Worm (Caenorhabditis elegans) whole organism, L4 larva: Measurements from ENCODE around the gene srh-27.

ENCODE experiments used
- D1046.2 ChIP-seq: fragments of 200-800 bp; sonication (Bioruptor generic); IDR thresholded peaks from 2 replicates; pipeline ENCODE4 v1.3.6; 2022; ENCODE audit warnings: missing genetic modification characterization, missing compliant biosample characterization
- F49E8.2 ChIP-seq: sonication (generic microtip); optimal IDR thresholded peaks from 2 replicates; lab custom pipeline; 2016; ENCODE audit warnings: missing compliant biosample characterization, mild to moderate bottlenecking, missing genetic modification characterization, borderline replicate concordance
- Y105C5A.15 ChIP-seq: fragments of 200-800 bp; sonication (Bioruptor generic); IDR thresholded peaks from 2 replicates; pipeline ENCODE4 v1.3.6; 2022; ENCODE audit warnings: missing genetic modification characterization, missing compliant biosample characterization
- Y48G9A.11 ChIP-seq: fragments of 200-800 bp; sonication (Bioruptor generic); IDR thresholded peaks from 2 replicates; pipeline ENCODE4 v1.3.6; 2022; ENCODE audit warnings: missing genetic modification reagents, missing genetic modification characterization, missing compliant biosample characterization
- Y5F2A.4 ChIP-seq: fragments of 200-800 bp; sonication (Bioruptor generic); optimal IDR thresholded peaks from 2 replicates; lab custom pipeline; 2018; ENCODE audit warnings: mild to moderate bottlenecking, missing genetic modification characterization, missing compliant biosample characterization
- ZK337.2 ChIP-seq: fragments of 200-800 bp; sonication (Bioruptor generic); IDR thresholded peaks from 2 replicates; pipeline ENCODE4 v1.3.6; 2022; ENCODE audit warnings: missing genetic modification reagents, missing genetic modification characterization, missing compliant biosample characterization
- aha-1 ChIP-seq: fragments of 150-350 bp; peaks from one replicate; lab custom pipeline; 2014; ENCODE audit warnings: missing biosample characterization, missing genetic modification characterization
- aly-2 ChIP-seq: sonication (generic microtip); optimal IDR thresholded peaks from 2 replicates; lab custom pipeline; 2018; ENCODE audit warnings: missing biosample characterization, missing genetic modification characterization
- arid-1 ChIP-seq: fragments of 200-800 bp; sonication (Bioruptor generic); conservative IDR thresholded peaks from 2 replicates; pipeline ENCODE4 v1.3.6; 2022; ENCODE audit warnings: missing genetic modification reagents, missing genetic modification characterization, missing compliant biosample characterization
- attf-4 ChIP-seq: sonication (generic microtip); optimal IDR thresholded peaks from 3 replicates; lab custom pipeline; 2017; ENCODE audit warnings: missing biosample characterization, missing genetic modification characterization
- ceh-20 ChIP-seq: fragments of 200-800 bp; sonication (Bioruptor generic); IDR thresholded peaks from 2 replicates; pipeline ENCODE4 v1.3.6; 2022; ENCODE audit warnings: missing genetic modification reagents, missing genetic modification characterization, missing compliant biosample characterization
- ceh-28 ChIP-seq: fragments of 150-350 bp; optimal IDR thresholded peaks from 2 replicates; lab custom pipeline; 2014; ENCODE audit warnings: missing biosample characterization, missing genetic modification reagents, missing genetic modification characterization
- ceh-82 ChIP-seq: sonication (generic microtip); optimal IDR thresholded peaks from 2 replicates; lab custom pipeline; 2017; ENCODE audit warnings: missing biosample characterization, missing genetic modification characterization
- ces-1 ChIP-seq: fragments of 150-350 bp; sonication (generic microtip); optimal IDR thresholded peaks from 4 replicates; lab custom pipeline; 2014; ENCODE audit warnings: missing biosample characterization, missing genetic modification reagents, missing genetic modification characterization
- cey-2 ChIP-seq: sonication (generic microtip); optimal IDR thresholded peaks from 3 replicates; lab custom pipeline; 2017; ENCODE audit warnings: missing genetic modification characterization, mild to moderate bottlenecking, missing compliant biosample characterization, antibody characterized with exemption, borderline replicate concordance; ENCODE audit not compliant: insufficient read depth
- dpl-1 ChIP-seq: fragments of 150-350 bp; optimal IDR thresholded peaks from 2 replicates; lab custom pipeline; 2014; ENCODE audit warnings: missing biosample characterization, missing genetic modification reagents, missing genetic modification characterization
- egl-27 ChIP-seq: sonication (generic microtip); optimal IDR thresholded peaks from 3 replicates; lab custom pipeline; 2017; ENCODE audit warnings: missing biosample characterization, missing genetic modification reagents, missing genetic modification characterization
- egl-43 ChIP-seq: fragments of 200-800 bp; sonication (Bioruptor generic); IDR thresholded peaks from 2 replicates; pipeline ENCODE4 v1.3.6; 2022; ENCODE audit warnings: missing genetic modification reagents, missing genetic modification characterization, missing compliant biosample characterization
- fkh-10 ChIP-seq: fragments of 150-350 bp; optimal IDR thresholded peaks from 2 replicates; lab custom pipeline; 2014; ENCODE audit warnings: missing biosample characterization, missing genetic modification reagents, missing genetic modification characterization
- hlh-30 ChIP-seq: sonication (generic microtip); optimal IDR thresholded peaks from 2 replicates; lab custom pipeline; 2017; ENCODE audit warnings: antibody characterized with exemption, mild to moderate bottlenecking, missing genetic modification characterization, missing compliant biosample characterization; ENCODE audit not compliant: insufficient read depth
- jun-1 ChIP-seq: fragments of 150-350 bp; optimal IDR thresholded peaks from 2 replicates; lab custom pipeline; 2014; ENCODE audit warnings: missing biosample characterization, missing genetic modification reagents, missing genetic modification characterization
- lim-7 ChIP-seq: fragments of 200-800 bp; sonication (Bioruptor generic); IDR thresholded peaks from 2 replicates; pipeline ENCODE4 v1.3.6; 2022; ENCODE audit warnings: missing genetic modification characterization, missing compliant biosample characterization
- lin-1 ChIP-seq: fragments of 200-800 bp; sonication (Bioruptor generic); IDR thresholded peaks from 2 replicates; pipeline ENCODE4 v1.3.6; 2022; ENCODE audit warnings: missing genetic modification reagents, missing genetic modification characterization, missing compliant biosample characterization
- lin-13 ChIP-seq: fragments of 150-350 bp; optimal IDR thresholded peaks from 2 replicates; lab custom pipeline; 2014; ENCODE audit warnings: missing biosample characterization, missing genetic modification reagents, missing genetic modification characterization
- lin-29 ChIP-seq: fragments of 200-800 bp; sonication (Bioruptor generic); IDR thresholded peaks from 2 replicates; pipeline ENCODE4 v1.3.6; 2022; ENCODE audit warnings: missing genetic modification reagents, missing genetic modification characterization, missing compliant biosample characterization
- lin-39 ChIP-seq: fragments of 150-350 bp; optimal IDR thresholded peaks from 2 replicates; lab custom pipeline; 2014; ENCODE audit warnings: missing biosample characterization, missing genetic modification reagents, missing genetic modification characterization
- mep-1 ChIP-seq: fragments of 150-350 bp; sonication (generic microtip); optimal IDR thresholded peaks from 3 replicates; lab custom pipeline; 2014; ENCODE audit warnings: missing biosample characterization, missing genetic modification characterization
- nhr-102 ChIP-seq: sonication (generic microtip); optimal IDR thresholded peaks from 2 replicates; lab custom pipeline; 2016; ENCODE audit warnings: mild to moderate bottlenecking, missing genetic modification characterization, moderate library complexity, missing compliant biosample characterization
- nhr-11 ChIP-seq: fragments of 150-350 bp; optimal IDR thresholded peaks from 2 replicates; lab custom pipeline; 2014; ENCODE audit warnings: missing biosample characterization, missing genetic modification characterization
- nhr-237 ChIP-seq: sonication (generic microtip); optimal IDR thresholded peaks from 2 replicates; lab custom pipeline; 2017; ENCODE audit warnings: missing biosample characterization, missing genetic modification characterization
- nhr-28 ChIP-seq: fragments of 150-350 bp; optimal IDR thresholded peaks from 2 replicates; lab custom pipeline; 2014; ENCODE audit warnings: missing biosample characterization, missing genetic modification characterization
- nhr-76 ChIP-seq: fragments of 150-350 bp; optimal IDR thresholded peaks from 2 replicates; lab custom pipeline; 2014; ENCODE audit warnings: missing biosample characterization, missing genetic modification characterization
- php-3 ChIP-seq: fragments of 200-800 bp; sonication (Bioruptor generic); IDR thresholded peaks from 2 replicates; pipeline ENCODE4 v1.3.6; 2022; ENCODE audit warnings: missing genetic modification reagents, missing genetic modification characterization, missing compliant biosample characterization
- pqm-1 ChIP-seq: sonication (generic microtip); optimal IDR thresholded peaks from 2 replicates; lab custom pipeline; 2017; ENCODE audit warnings: missing biosample characterization, missing genetic modification characterization
- sdz-12 ChIP-seq: fragments of 200-800 bp; sonication (Bioruptor generic); optimal IDR thresholded peaks from 2 replicates; lab custom pipeline; 2018; ENCODE audit warnings: mild to moderate bottlenecking, missing genetic modification characterization, missing compliant biosample characterization
- set-16 ChIP-seq: fragments of 200-800 bp; sonication (Bioruptor generic); IDR thresholded peaks from 2 replicates; pipeline ENCODE4 v1.3.6; 2022; ENCODE audit warnings: missing genetic modification reagents, missing genetic modification characterization, missing compliant biosample characterization
- snpc-1.2 ChIP-seq: fragments of 200-800 bp; sonication (Bioruptor generic); IDR thresholded peaks from 2 replicates; pipeline ENCODE4 v1.3.6; 2022; ENCODE audit warnings: missing genetic modification reagents, missing genetic modification characterization, missing compliant biosample characterization
- snpc-4 ChIP-seq: fragments of 150-350 bp; optimal IDR thresholded peaks from 2 replicates; lab custom pipeline; 2014; ENCODE audit warnings: missing biosample characterization, missing genetic modification characterization
- tra-1 ChIP-seq: fragments of 200-800 bp; sonication (Bioruptor generic); IDR thresholded peaks from 2 replicates; pipeline ENCODE4 v1.3.6; 2022; ENCODE audit warnings: missing genetic modification reagents, missing genetic modification characterization, missing compliant biosample characterization
- unc-62 ChIP-seq, 3 experiments: fragments of 150-350 bp in 1 of 3; sonication (generic microtip); optimal IDR thresholded peaks in 2 of 3; peaks in 1 of 3; 1 replicate in 1 of 3; 2 replicates in 2 of 3; lab custom pipeline; 2014 to 2017; ENCODE audit warnings: missing biosample characterization in 3 of 3, missing genetic modification characterization in 3 of 3, missing genetic modification reagents in 3 of 3, missing genotype in 1 of 3
- vab-7 ChIP-seq: fragments of 200-800 bp; sonication (Bioruptor generic); IDR thresholded peaks from 2 replicates; pipeline ENCODE4 v1.3.6; 2022; ENCODE audit warnings: missing genetic modification reagents, missing genetic modification characterization, missing compliant biosample characterization
- zag-1 ChIP-seq: fragments of 150-350 bp; optimal IDR thresholded peaks from 2 replicates; lab custom pipeline; 2014; ENCODE audit warnings: missing biosample characterization, missing genetic modification characterization
- zfp-2 ChIP-seq: sonication (generic microtip); optimal IDR thresholded peaks from 2 replicates; lab custom pipeline; 2016; ENCODE audit warnings: mild to moderate bottlenecking, missing genetic modification characterization, missing compliant biosample characterization
- zfp-3 ChIP-seq: fragments of 200-800 bp; sonication (Bioruptor generic); conservative IDR thresholded peaks from 2 replicates; pipeline ENCODE4 v1.3.6; 2022; ENCODE audit warnings: missing genetic modification reagents, missing genetic modification characterization, missing compliant biosample characterization
- zip-11 ChIP-seq: fragments of 200-800 bp; sonication (Bioruptor generic); IDR thresholded peaks from 2 replicates; pipeline ENCODE4 v1.3.6; 2022; ENCODE audit warnings: missing genetic modification characterization, missing compliant biosample characterization

The srh-27 gene

ce11 chrII:12482622-12483021 lies 34.3 kb downstream of the srh-27 start, which contains the start of gene fbxb-102:
fbxb-102 (plus strand) TSS chrII:12482922.
- no peak for TF ChIP-seq D1046.2 (GFP tag; lab: Robert Waterston, UW)
- no peak for TF ChIP-seq aha-1 (tag; lab: Kevin White, UChicago)
- no peak for TF ChIP-seq cey-2 (tag; lab: Kevin White, UChicago)
- TF ChIP-seq lin-1 (GFP tag; lab: Robert Waterston, UW) = no peak
- no peak for TF ChIP-seq attf-4 (tag; lab: Kevin White, UChicago)
- no peak for TF ChIP-seq ZK337.2 (GFP tag; lab: Robert Waterston, UW)
- no peak for TF ChIP-seq egl-43 (GFP tag; lab: Robert Waterston, UW)
- no peak for TF ChIP-seq zip-11 (GFP tag; lab: Robert Waterston, UW)
- no peak for TF ChIP-seq aly-2 (tag; lab: Kevin White, UChicago)
- TF ChIP-seq lim-7 (GFP tag; lab: Robert Waterston, UW) = no peak
- TF ChIP-seq ces-1 (GFP tag; lab: Kevin White, UChicago) = no peak
- TF ChIP-seq tra-1 (GFP tag; lab: Robert Waterston, UW) = no peak
- TF ChIP-seq lin-13 (GFP tag; lab: Kevin White, UChicago) = no peak
- TF ChIP-seq nhr-237 (tag; lab: Kevin White, UChicago) = no peak
- no peak for TF ChIP-seq pqm-1
- no peak for TF ChIP-seq egl-27 (tag; lab: Kevin White, UChicago)
- TF ChIP-seq F49E8.2 (tag; lab: Kevin White, UChicago) = no peak
- TF ChIP-seq nhr-11 (tag; lab: Kevin White, UChicago) = no peak
- TF ChIP-seq zfp-2 = no peak
- TF ChIP-seq jun-1 = no peak

ce11 chrII:12485060-12485459 lies 36.7 kb downstream of the srh-27 start, which contains the start of gene F15A4.10:
F15A4.10 (minus strand) TSS chrII:12485160.
- TF ChIP-seq set-16 (GFP tag; lab: Robert Waterston, UW) (0 out of 2 replicates have a peak, but pooled peaks have one; percentile 0), zag-1 (tag; lab: Kevin White, UChicago) (no peak)

- TF ChIP-seq nhr-76 (tag; lab: Kevin White, UChicago) (no peak), lin-39 (tag; lab: Kevin White, UChicago) (no peak), sdz-12 (GFP tag; lab: Kevin White, UChicago) (no peak), unc-62 (GFP tag; optimal IDR thresholded peaks at IDR 0.05 in 1 of 2; lab: Kevin White, UChicago) (no peak), unc-62 (tag; optimal IDR thresholded peaks at IDR 0.05; lab: Kevin White, UChicago) (no peak), php-3 (GFP tag; lab: Robert Waterston, UW) (no peak), zfp-2 (no peak), nhr-102 (no peak), mep-1 (tag; lab: Kevin White, UChicago) (no peak), lin-29 (GFP tag; lab: Robert Waterston, UW) (no peak), hlh-30 (no peak), ceh-82 (tag; lab: Kevin White, UChicago) (no peak), Y105C5A.15 (no peak), snpc-1.2 (GFP tag; lab: Robert Waterston, UW) (no peak), egl-43 (GFP tag; lab: Robert Waterston, UW) (no peak), aha-1 (tag; lab: Kevin White, UChicago) (no peak), fkh-10 (no peak), F49E8.2 (tag; lab: Kevin White, UChicago) (no peak)
These were observed 40.5 kb downstream of the srh-27 start for ce11 chrII:12488810-12489209.

DNA sequence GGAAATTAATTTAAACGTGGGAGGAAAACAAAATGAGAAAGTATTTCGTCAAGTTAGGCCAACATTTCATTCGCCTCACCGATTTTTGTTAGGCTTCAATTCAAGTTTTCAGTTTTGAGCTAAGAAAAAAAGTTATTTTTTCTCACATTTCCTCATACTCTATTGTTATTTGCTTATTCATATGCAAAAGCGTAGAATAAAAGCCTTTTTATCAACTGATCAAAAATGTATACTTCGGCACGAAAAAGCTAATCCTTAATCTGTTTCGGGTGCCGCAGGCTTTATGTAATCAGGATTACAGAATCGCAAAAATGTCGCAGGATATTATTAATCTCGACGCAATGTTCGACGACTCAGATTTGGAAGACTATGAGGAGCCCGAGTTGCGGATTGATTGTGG lies 41.6 kb downstream of the srh-27 start, which contains the start of gene T21B4.15:
T21B4.15 (plus strand) TSS at position 301 of the 400 bp plus-strand sequence.
- TF ChIP-seq ceh-28 = no peak
- TF ChIP-seq zfp-2 = no peak
- no peak for TF ChIP-seq vab-7 (GFP tag; lab: Robert Waterston, UW)
- no peak for TF ChIP-seq egl-27 (tag; lab: Kevin White, UChicago)
- TF ChIP-seq arid-1 (GFP tag; lab: Robert Waterston, UW) = no peak
- TF ChIP-seq lin-29 (GFP tag; lab: Robert Waterston, UW) = no peak
- no peak for TF ChIP-seq dpl-1
- no peak for TF ChIP-seq zip-11 (GFP tag; lab: Robert Waterston, UW)
- TF ChIP-seq Y105C5A.15 = no peak
- TF ChIP-seq ceh-20 (GFP tag; lab: Robert Waterston, UW) = no peak
- no peak for TF ChIP-seq unc-62 (GFP tag; optimal IDR thresholded peaks at IDR 0.05 in 1 of 2; lab: Kevin White, UChicago)
- TF ChIP-seq unc-62 (tag; optimal IDR thresholded peaks at IDR 0.05; lab: Kevin White, UChicago) = no peak
- TF ChIP-seq jun-1 = no peak
- no peak for TF ChIP-seq zfp-3 (GFP tag; lab: Robert Waterston, UW)
- TF ChIP-seq Y5F2A.4 (GFP tag; lab: Kevin White, UChicago) = no peak
- no peak for TF ChIP-seq Y48G9A.11
- TF ChIP-seq nhr-28 (tag; lab: Kevin White, UChicago) = no peak
- TF ChIP-seq snpc-4 = no peak
